Fruit fly (Drosophila melanogaster) whole organism, embryonic: ENCODE data around the gene drm.

Experiments used
- ATbp ChIP-seq: fragments of 200-800 bp; sonication (Bioruptor generic); optimal IDR thresholded peaks from 2 replicates; lab custom pipeline; 2017; ENCODE audit warnings: missing biosample characterization, mild to moderate bottlenecking, missing genetic modification characterization, missing genetic modification reagents
- Adf1 ChIP-seq: fragments of 200-800 bp; sonication (Bioruptor generic); IDR thresholded peaks from 2 replicates; pipeline ENCODE4 v1.3.6; 2022; ENCODE audit warnings: missing biosample characterization, missing genetic modification characterization
- Aef1 ChIP-seq: fragments of 200-800 bp; sonication (Bioruptor generic); IDR thresholded peaks from 3 replicates; pipeline ENCODE4 v1.3.6; 2022; ENCODE audit warnings: missing biosample characterization, missing genetic modification characterization
- Bdp1 ChIP-seq: fragments of 200-800 bp; sonication (Bioruptor generic); optimal IDR thresholded peaks from 3 replicates; lab custom pipeline; 2016; ENCODE audit warnings: missing biosample characterization, missing genetic modification characterization
- C15 ChIP-seq: fragments of 200-800 bp; sonication (Bioruptor generic); IDR thresholded peaks from 3 replicates; pipeline ENCODE4 v1.3.6; 2022; ENCODE audit warnings: missing biosample characterization, missing genetic modification characterization
- CG11085 ChIP-seq: fragments of 200-800 bp; sonication (Bioruptor generic); IDR thresholded peaks from 2 replicates; pipeline ENCODE4 v1.3.6; 2022; ENCODE audit warnings: missing biosample characterization, missing genetic modification characterization
- CG11093 ChIP-seq: fragments of 200-800 bp; sonication (Bioruptor generic); IDR thresholded peaks from 3 replicates; pipeline ENCODE4 v1.3.6; 2022; ENCODE audit warnings: missing biosample characterization, missing genetic modification characterization
- CG11560 ChIP-seq: fragments of 200-800 bp; sonication (Bioruptor generic); IDR thresholded peaks from 3 replicates; pipeline ENCODE4 v1.3.6; 2022; ENCODE audit warnings: missing biosample characterization, missing genetic modification characterization
- CG12104 ChIP-seq: fragments of 200-800 bp; sonication (Bioruptor generic); optimal IDR thresholded peaks from 3 replicates; lab custom pipeline; 2016; ENCODE audit warnings: missing biosample characterization, missing genetic modification characterization
- CG13296 ChIP-seq: fragments of 200-800 bp; sonication (Bioruptor generic); optimal IDR thresholded peaks from 3 replicates; lab custom pipeline; 2018; ENCODE audit warnings: missing biosample characterization, mild to moderate bottlenecking, missing genetic modification characterization
- CG13624 ChIP-seq: fragments of 200-800 bp; sonication (Bioruptor generic); optimal IDR thresholded peaks from 2 replicates; lab custom pipeline; 2016; ENCODE audit warnings: missing biosample characterization, missing genetic modification characterization
- CG15269 ChIP-seq: fragments of 200-800 bp; sonication (Bioruptor generic); optimal IDR thresholded peaks from 2 replicates; lab custom pipeline; 2018; ENCODE audit warnings: missing biosample characterization, mild to moderate bottlenecking, missing genetic modification characterization, moderate library complexity
- CG15479 ChIP-seq: fragments of 200-800 bp; sonication (Bioruptor generic); optimal IDR thresholded peaks from 3 replicates; lab custom pipeline; 2019; ENCODE audit warnings: missing biosample characterization, mild to moderate bottlenecking, missing genetic modification characterization, moderate library complexity
- CG15601 ChIP-seq: fragments of 200-800 bp; sonication (Bioruptor generic); optimal IDR thresholded peaks from 3 replicates; lab custom pipeline; 2019; ENCODE audit warnings: missing biosample characterization, mild to moderate bottlenecking, missing genetic modification characterization, moderate library complexity
- CG15696 ChIP-seq: fragments of 200-800 bp; sonication (Bioruptor generic); optimal IDR thresholded peaks from 2 replicates; lab custom pipeline; 2019; ENCODE audit warnings: missing biosample characterization, mild to moderate bottlenecking, missing genetic modification characterization, moderate library complexity
- CG17328 ChIP-seq: fragments of 200-800 bp; sonication (Bioruptor generic); IDR thresholded peaks from 2 replicates; pipeline ENCODE4 v1.3.6; 2022; ENCODE audit warnings: missing biosample characterization, missing genetic modification characterization
- CG18262 ChIP-seq: fragments of 200-800 bp; optimal IDR thresholded peaks from 3 replicates; lab custom pipeline; 2019; ENCODE audit warnings: missing biosample characterization, mild to moderate bottlenecking, missing genetic modification characterization, moderate library complexity
- CG31365 ChIP-seq: fragments of 200-800 bp; sonication (Bioruptor generic); optimal IDR thresholded peaks from 2 replicates; lab custom pipeline; 2018; ENCODE audit warnings: missing biosample characterization, mild to moderate bottlenecking, missing genetic modification characterization
- CG4820 ChIP-seq: fragments of 200-800 bp; sonication (Bioruptor generic); optimal IDR thresholded peaks from 3 replicates; lab custom pipeline; 2016; ENCODE audit warnings: missing biosample characterization, missing genetic modification characterization
- CG6175 ChIP-seq: fragments of 200-800 bp; sonication (Bioruptor generic); IDR thresholded peaks from 3 replicates; pipeline ENCODE4 v1.3.6; 2022; ENCODE audit warnings: missing biosample characterization, missing genetic modification characterization
- CG6272 ChIP-seq: fragments of 200-800 bp; sonication (Bioruptor generic); IDR thresholded peaks from 2 replicates; pipeline ENCODE4 v1.3.6; 2022; ENCODE audit warnings: missing biosample characterization, missing genetic modification characterization
- Camta ChIP-seq: fragments of 200-800 bp; sonication (Bioruptor generic); optimal IDR thresholded peaks from 2 replicates; lab custom pipeline; 2016; ENCODE audit warnings: missing biosample characterization, missing genetic modification characterization
- Dbx ChIP-seq: fragments of 200-800 bp; sonication (Bioruptor generic); IDR thresholded peaks from 3 replicates; pipeline ENCODE4 v1.3.6; 2022; ENCODE audit warnings: missing biosample characterization, missing genetic modification characterization
- HLHmδ ChIP-seq: fragments of 200-800 bp; sonication (Bioruptor generic); optimal IDR thresholded peaks from 2 replicates; lab custom pipeline; 2018; ENCODE audit warnings: missing biosample characterization, mild to moderate bottlenecking, missing genetic modification characterization, moderate library complexity
- Hr51 ChIP-seq, 2 experiments: fragments of 200-800 bp; sonication (Bioruptor generic); optimal IDR thresholded peaks; 2 replicates in 1 of 2; 3 replicates in 1 of 2; lab custom pipeline; 2016 to 2018; ENCODE audit warnings: missing biosample characterization in 2 of 2, missing genetic modification characterization in 2 of 2, mild to moderate bottlenecking in 1 of 2, moderate library complexity in 1 of 2
- Lhr ChIP-seq: fragments of 200-800 bp; sonication (Bioruptor generic); optimal IDR thresholded peaks from 3 replicates; lab custom pipeline; 2017; ENCODE audit warnings: mild to moderate bottlenecking, missing biosample characterization, missing genetic modification reagents, missing genetic modification characterization
- Lpt ChIP-seq: fragments of >200 bp; optimal IDR thresholded peaks from 2 replicates; lab custom pipeline; 2018; ENCODE audit warnings: missing biosample characterization, missing genetic modification characterization
- Mes4 ChIP-seq: fragments of 200-800 bp; sonication (Bioruptor generic); optimal IDR thresholded peaks from 2 replicates; lab custom pipeline; 2016; ENCODE audit warnings: missing biosample characterization, missing genetic modification characterization
- Nf-YA ChIP-seq: fragments of 200-800 bp; sonication (Bioruptor generic); IDR thresholded peaks from 2 replicates; pipeline ENCODE4 v1.3.6; 2022; ENCODE audit warnings: missing biosample characterization, missing genetic modification characterization
- PHDP ChIP-seq: fragments of 200-800 bp; sonication (Bioruptor generic); optimal IDR thresholded peaks from 3 replicates; lab custom pipeline; 2018; ENCODE audit warnings: missing biosample characterization, mild to moderate bottlenecking, missing genetic modification characterization, moderate library complexity
- Ravus ChIP-seq: fragments of 200-800 bp; sonication (Bioruptor generic); IDR thresholded peaks from 2 replicates; pipeline ENCODE4 v1.3.6; 2022; ENCODE audit warnings: missing biosample characterization, missing genetic modification characterization
- Rfx ChIP-seq: fragments of 200-800 bp; sonication (Bioruptor generic); IDR thresholded peaks from 2 replicates; pipeline ENCODE4 v1.3.6; 2022; ENCODE audit warnings: missing biosample characterization, missing genetic modification characterization
- Sox100B ChIP-seq: fragments of 200-800 bp; sonication (Bioruptor generic); optimal IDR thresholded peaks from 3 replicates; lab custom pipeline; 2018; ENCODE audit warnings: missing biosample characterization, mild to moderate bottlenecking, missing genetic modification characterization
- Sox102F ChIP-seq: fragments of 200-800 bp; sonication (Bioruptor generic); optimal IDR thresholded peaks from 2 replicates; lab custom pipeline; 2018; ENCODE audit warnings: missing biosample characterization, mild to moderate bottlenecking, missing genetic modification characterization, moderate library complexity
- Sry-δ ChIP-seq: fragments of 200-800 bp; sonication (Bioruptor generic); optimal IDR thresholded peaks from 2 replicates; lab custom pipeline; 2016; ENCODE audit warnings: missing biosample characterization, missing genetic modification characterization
- Tbp ChIP-seq: fragments of >200 bp; optimal IDR thresholded peaks from 2 replicates; lab custom pipeline; 2018; ENCODE audit warnings: missing biosample characterization, missing genetic modification characterization
- abd-A ChIP-seq: fragments of 200-800 bp; sonication (Bioruptor generic); optimal IDR thresholded peaks from 3 replicates; lab custom pipeline; 2019; ENCODE audit warnings: missing biosample characterization, mild to moderate bottlenecking, missing genetic modification characterization, moderate library complexity
- az2 ChIP-seq: fragments of 200-800 bp; sonication (Bioruptor generic); optimal IDR thresholded peaks from 3 replicates; lab custom pipeline; 2016; ENCODE audit warnings: missing biosample characterization, missing genetic modification characterization
- ci ChIP-seq: fragments of 200-800 bp; sonication (Bioruptor generic); IDR thresholded peaks from 3 replicates; pipeline ENCODE4 v1.3.6; 2022; ENCODE audit warnings: missing biosample characterization, missing genetic modification characterization
- corto ChIP-seq: fragments of 200-800 bp; sonication (Bioruptor generic); optimal IDR thresholded peaks from 2 replicates; lab custom pipeline; 2016; ENCODE audit warnings: missing biosample characterization, mild to moderate bottlenecking, missing genetic modification characterization, moderate library complexity
- crc ChIP-seq: fragments of 200-800 bp; sonication (Bioruptor generic); optimal IDR thresholded peaks from 2 replicates; lab custom pipeline; 2016; ENCODE audit warnings: missing biosample characterization, missing genetic modification characterization
- gem ChIP-seq: fragments of 200-800 bp; sonication (Bioruptor generic); optimal IDR thresholded peaks from 2 replicates; lab custom pipeline; 2019; ENCODE audit warnings: missing biosample characterization, mild to moderate bottlenecking, missing genetic modification characterization, moderate library complexity
- jing ChIP-seq: fragments of 200-800 bp; sonication (Bioruptor generic); optimal IDR thresholded peaks from 2 replicates; lab custom pipeline; 2018; ENCODE audit warnings: missing biosample characterization, mild to moderate bottlenecking, missing genetic modification characterization
- ken ChIP-seq: fragments of 200-800 bp; sonication (Bioruptor generic); IDR thresholded peaks from 3 replicates; pipeline ENCODE4 v1.3.6; 2022; ENCODE audit warnings: missing biosample characterization, missing genetic modification characterization
- nau ChIP-seq: fragments of 200-800 bp; sonication (Bioruptor generic); optimal IDR thresholded peaks from 3 replicates; lab custom pipeline; 2017; ENCODE audit warnings: missing biosample characterization, mild to moderate bottlenecking, missing genetic modification characterization, missing genetic modification reagents
- nerfin-2 ChIP-seq: fragments of 200-800 bp; sonication (Bioruptor generic); IDR thresholded peaks from 2 replicates; pipeline ENCODE4 v1.3.6; 2022; ENCODE audit warnings: missing biosample characterization, missing genetic modification characterization; ENCODE audit not compliant: partially characterized antibody
- pb ChIP-seq: fragments of 200-800 bp; sonication (Bioruptor generic); optimal IDR thresholded peaks from 3 replicates; lab custom pipeline; 2016; ENCODE audit warnings: missing biosample characterization, missing genetic modification characterization
- row ChIP-seq: fragments of 200-800 bp; sonication (Bioruptor generic); IDR thresholded peaks from 3 replicates; pipeline ENCODE4 v1.3.6; 2022; ENCODE audit warnings: missing biosample characterization, missing genetic modification characterization
- slbo ChIP-seq: fragments of 200-800 bp; sonication (Bioruptor generic); IDR thresholded peaks from 2 replicates; pipeline ENCODE4 v1.3.6; 2022; ENCODE audit warnings: missing biosample characterization, missing genetic modification characterization
- tio ChIP-seq: fragments of 200-800 bp; sonication (Bioruptor generic); optimal IDR thresholded peaks from 2 replicates; lab custom pipeline; 2017; ENCODE audit warnings: missing biosample characterization, missing genetic modification characterization, inconsistent platforms
- unpg ChIP-seq: fragments of 200-800 bp; sonication (Bioruptor generic); optimal IDR thresholded peaks from 3 replicates; lab custom pipeline; 2018; ENCODE audit warnings: missing biosample characterization, mild to moderate bottlenecking, missing genetic modification characterization, moderate library complexity
- vvl ChIP-seq: fragments of 200-800 bp; sonication (Bioruptor generic); IDR thresholded peaks from 2 replicates; pipeline ENCODE4 v1.3.6; 2022; ENCODE audit warnings: missing biosample characterization, missing genetic modification characterization

drm gene

dm6 chr2L:3559647-3560046 is 20.6 kb downstream of the drm start (continued):
- 0 out of 2 replicates have a peak, but pooled peaks have one; percentile 9 for TF ChIP-seq Nf-YA
- TF ChIP-seq Tbp (GFP tag; lab: Kevin White, UChicago): no peak
- TF ChIP-seq nerfin-2 (GFP tag; lab: Robert Waterston, UW): no peak
- TF ChIP-seq crc (GFP tag; lab: Kevin White, UChicago): no peak
- TF ChIP-seq abd-A (tag; lab: Kevin White, UChicago): no peak
- no peak for TF ChIP-seq ATbp (GFP tag; lab: Kevin White, UChicago)
- TF ChIP-seq CG6272: no peak
- TF ChIP-seq CG6175 (GFP tag; lab: Robert Waterston, UW): no peak
- no peak for TF ChIP-seq CG11560 (tag; lab: Robert Waterston, UW)
- TF ChIP-seq Rfx (GFP tag; lab: Robert Waterston, UW): peak; percentile 44; the same call in 1 of the 2 replicates
- no peak for TF ChIP-seq tio (GFP tag; lab: Kevin White, UChicago)
- peak; percentile 46; the same call in 1 of the 3 replicates for TF ChIP-seq ci (GFP tag; lab: Robert Waterston, UW)
- no peak for TF ChIP-seq Aef1 (GFP tag; lab: Robert Waterston, UW)
- no peak for TF ChIP-seq Lpt (GFP tag; lab: Kevin White, UChicago)
- no peak for TF ChIP-seq az2 (GFP tag; lab: Kevin White, UChicago)
- no peak for TF ChIP-seq CG15479
- peak; percentile 31 for TF ChIP-seq unpg (GFP tag; lab: Kevin White, UChicago)
- no peak for TF ChIP-seq CG12104 (GFP tag; lab: Kevin White, UChicago)
- TF ChIP-seq Bdp1 (GFP tag; lab: Kevin White, UChicago): no peak
- TF ChIP-seq CG4820 (GFP tag; lab: Kevin White, UChicago): no peak
- no peak for TF ChIP-seq CG13296
- TF ChIP-seq row: no peak; the same call in 2 of the 3 replicates
- TF ChIP-seq Sox100B: peak; percentile 3
- TF ChIP-seq CG31365 (tag; lab: Kevin White, UChicago): no peak
- no peak for TF ChIP-seq nau
- peak; percentile 55 for TF ChIP-seq vvl (GFP tag; lab: Robert Waterston, UW)
- no peak for TF ChIP-seq CG15696
- TF ChIP-seq Ravus (GFP tag; lab: Robert Waterston, UW): no peak
- TF ChIP-seq gem (tag; lab: Kevin White, UChicago): peak; percentile 50
- TF ChIP-seq Adf1 (GFP tag; lab: Robert Waterston, UW): no peak
- peak; percentile 13 for TF ChIP-seq CG15269 (tag; lab: Kevin White, UChicago)
- TF ChIP-seq Hr51 (GFP tag; optimal IDR thresholded peaks at IDR 0.05; lab: Kevin White, UChicago): peak in 1 of 2 experiments; percentile 21
- TF ChIP-seq Dbx: no peak
- TF ChIP-seq CG11085 (GFP tag; lab: Robert Waterston, UW): no peak
- no peak for TF ChIP-seq ken (GFP tag; lab: Robert Waterston, UW)
- no peak for TF ChIP-seq CG11093 (GFP tag; lab: Robert Waterston, UW)
- TF ChIP-seq Sry-δ (GFP tag; lab: Kevin White, UChicago): no peak
- no peak for TF ChIP-seq CG17328
- no peak for TF ChIP-seq CG15601 (tag; lab: Kevin White, UChicago)
- peak; percentile 45 for TF ChIP-seq PHDP (tag; lab: Kevin White, UChicago)
- no peak for TF ChIP-seq Lhr
- TF ChIP-seq corto (GFP tag; lab: Kevin White, UChicago): no peak
- TF ChIP-seq jing: no peak
- TF ChIP-seq Mes4: no peak
- no peak for TF ChIP-seq Camta
- no peak for TF ChIP-seq slbo (GFP tag; lab: Robert Waterston, UW)
- TF ChIP-seq CG18262: peak; percentile 14
- TF ChIP-seq pb (GFP tag; lab: Kevin White, UChicago): no peak
- TF ChIP-seq HLHmδ: no peak
- TF ChIP-seq Sox102F: peak; percentile 33
- TF ChIP-seq C15 (GFP tag; lab: Robert Waterston, UW): no peak
- no peak for TF ChIP-seq CG13624 (GFP tag; lab: Kevin White, UChicago)
